Fruit fly (Drosophila melanogaster) Kc167 (cell line): Measurements from ENCODE around the gene RFeSP.

Experiments used
- insv ChIP-seq: fragments of >200 bp; optimal IDR thresholded peaks from 3 replicates; lab custom pipeline; 2018; ENCODE audit warnings: missing external identifiers
- psq ChIP-seq: fragments of >200 bp; optimal IDR thresholded peaks from 2 replicates; lab custom pipeline; 2017; ENCODE audit warnings: missing external identifiers

- no peak for TF ChIP-seq psq (lab: Kevin White, UChicago)
- TF ChIP-seq insv (lab: Kevin White, UChicago), result no peak
Measured at dm6 chr2L:1619191-1619590, 5.2 kb upstream of the RFeSP start.
